Fruit fly (Drosophila melanogaster): ENCODE results near the gene CG7794.

The CG7794 gene

dm6 chr3R:18023407-18023806, at the start of gene CG7794:
TSS of gene CG7794 (plus strand) at chr3R:18023707.
- TF ChIP-seq h (optimal IDR thresholded peaks at IDR 0.05) (no peak), Myc (optimal IDR thresholded peaks at IDR 0.05) (no peak), psq (optimal IDR thresholded peaks at IDR 0.05) (no peak), ttk (optimal IDR thresholded peaks at IDR 0.05) (no peak), Sin3A (optimal IDR thresholded peaks at IDR 0.05) (no peak), insv (optimal IDR thresholded peaks at IDR 0.05) (no peak)

- no peak for TF ChIP-seq h (optimal IDR thresholded peaks at IDR 0.05)
- TF ChIP-seq Myc (optimal IDR thresholded peaks at IDR 0.05): no peak
- TF ChIP-seq Sin3A (optimal IDR thresholded peaks at IDR 0.05): no peak
Observed at dm6 chr3R:18004698-18005097, 18.8 kb upstream of the CG7794 start.

- TF ChIP-seq ttk (optimal IDR thresholded peaks at IDR 0.05): no peak
- TF ChIP-seq Myc (optimal IDR thresholded peaks at IDR 0.05): no peak
- no peak for TF ChIP-seq Sin3A (optimal IDR thresholded peaks at IDR 0.05)
- TF ChIP-seq insv (optimal IDR thresholded peaks at IDR 0.05): no peak
- TF ChIP-seq psq (optimal IDR thresholded peaks at IDR 0.05): no peak
- TF ChIP-seq h (optimal IDR thresholded peaks at IDR 0.05): no peak
Observed at dm6 chr3R:18006483-18006882, 17.0 kb upstream of the CG7794 start.

- TF ChIP-seq insv (optimal IDR thresholded peaks at IDR 0.05): no peak
- TF ChIP-seq ttk (optimal IDR thresholded peaks at IDR 0.05): no peak
- TF ChIP-seq Sin3A (optimal IDR thresholded peaks at IDR 0.05): no peak
- TF ChIP-seq h (optimal IDR thresholded peaks at IDR 0.05): no peak
- TF ChIP-seq psq (optimal IDR thresholded peaks at IDR 0.05): no peak
- TF ChIP-seq Myc (optimal IDR thresholded peaks at IDR 0.05): no peak
Observed at dm6 chr3R:18013149-18013548, 10.4 kb upstream of the CG7794 start.

dm6 chr3R:18015705-18016397, 7.7 kb upstream of the CG7794 start:
- no peak for TF ChIP-seq Sin3A (optimal IDR thresholded peaks at IDR 0.05)
- TF ChIP-seq psq (optimal IDR thresholded peaks at IDR 0.05): no peak
- no peak for TF ChIP-seq Myc (optimal IDR thresholded peaks at IDR 0.05)
- no peak for TF ChIP-seq ttk (optimal IDR thresholded peaks at IDR 0.05)
- no peak for TF ChIP-seq insv (optimal IDR thresholded peaks at IDR 0.05)
- TF ChIP-seq h (optimal IDR thresholded peaks at IDR 0.05): no peak

dm6 chr3R:18018828-18019461, 4.6 kb upstream of the CG7794 start, which contains the start of gene DNaseII:
TSS of gene DNaseII (plus strand) at chr3R:18019375.
- no peak for TF ChIP-seq insv (optimal IDR thresholded peaks at IDR 0.05)
- no peak for TF ChIP-seq ttk (optimal IDR thresholded peaks at IDR 0.05)
- TF ChIP-seq psq (optimal IDR thresholded peaks at IDR 0.05): no peak
- TF ChIP-seq h (optimal IDR thresholded peaks at IDR 0.05): no peak

dm6 chr3R:18021261-18021679, 2.2 kb upstream of the CG7794 start, which contains the start of gene CG7785:
TSS of gene CG7785 (plus strand) at chr3R:18021600.
- TF ChIP-seq insv (optimal IDR thresholded peaks at IDR 0.05): no peak
- no peak for TF ChIP-seq h (optimal IDR thresholded peaks at IDR 0.05)
- no peak for TF ChIP-seq Sin3A (optimal IDR thresholded peaks at IDR 0.05)
- no peak for TF ChIP-seq Myc (optimal IDR thresholded peaks at IDR 0.05)
- TF ChIP-seq psq (optimal IDR thresholded peaks at IDR 0.05): no peak
- no peak for TF ChIP-seq ttk (optimal IDR thresholded peaks at IDR 0.05)

dm6 chr3R:18026536-18026935, 3.0 kb downstream of the CG7794 start:
- TF ChIP-seq psq (optimal IDR thresholded peaks at IDR 0.05): no peak
- TF ChIP-seq insv (optimal IDR thresholded peaks at IDR 0.05): no peak
- TF ChIP-seq Sin3A (optimal IDR thresholded peaks at IDR 0.05): no peak
- TF ChIP-seq ttk (optimal IDR thresholded peaks at IDR 0.05): no peak
- TF ChIP-seq Myc (optimal IDR thresholded peaks at IDR 0.05): no peak
- no peak for TF ChIP-seq h (optimal IDR thresholded peaks at IDR 0.05)

- TF ChIP-seq psq (optimal IDR thresholded peaks at IDR 0.05) (no peak), Sin3A (optimal IDR thresholded peaks at IDR 0.05) (no peak), h (optimal IDR thresholded peaks at IDR 0.05) (no peak), ttk (optimal IDR thresholded peaks at IDR 0.05) (no peak), insv (optimal IDR thresholded peaks at IDR 0.05) (no peak), Myc (optimal IDR thresholded peaks at IDR 0.05) (no peak)
Observed at dm6 chr3R:18027307-18027706, 3.8 kb downstream of the CG7794 start.

dm6 chr3R:18027789-18028188, 4.3 kb downstream of the CG7794 start:
- TF ChIP-seq ttk (optimal IDR thresholded peaks at IDR 0.05) (no peak), psq (optimal IDR thresholded peaks at IDR 0.05) (no peak), Sin3A (optimal IDR thresholded peaks at IDR 0.05) (no peak), Myc (optimal IDR thresholded peaks at IDR 0.05) (no peak), insv (optimal IDR thresholded peaks at IDR 0.05) (no peak), h (optimal IDR thresholded peaks at IDR 0.05) (no peak)

dm6 chr3R:18029105-18029504, 5.6 kb downstream of the CG7794 start:
- TF ChIP-seq Myc (optimal IDR thresholded peaks at IDR 0.05) (no peak), insv (optimal IDR thresholded peaks at IDR 0.05) (no peak), Sin3A (optimal IDR thresholded peaks at IDR 0.05) (no peak), psq (optimal IDR thresholded peaks at IDR 0.05) (no peak), ttk (optimal IDR thresholded peaks at IDR 0.05) (no peak), h (optimal IDR thresholded peaks at IDR 0.05) (no peak)

- no peak for TF ChIP-seq ttk (optimal IDR thresholded peaks at IDR 0.05)
- no peak for TF ChIP-seq Myc (optimal IDR thresholded peaks at IDR 0.05)
- no peak for TF ChIP-seq insv (optimal IDR thresholded peaks at IDR 0.05)
- TF ChIP-seq h (optimal IDR thresholded peaks at IDR 0.05): no peak
- no peak for TF ChIP-seq psq (optimal IDR thresholded peaks at IDR 0.05)
Observed at dm6 chr3R:18043579-18043978, 20.1 kb downstream of the CG7794 start.

Data from Kc167 (cell line).